Fruit fly (Drosophila melanogaster) whole organism, embryonic: ENCODE measurements around the gene fit.

Experiments used
- CG10431 ChIP-seq: fragments of 200-800 bp; sonication (Bioruptor generic); optimal IDR thresholded peaks from 3 replicates; lab custom pipeline; 2018; ENCODE audit warnings: missing biosample characterization, mild to moderate bottlenecking, missing genetic modification characterization
- CG11456 ChIP-seq: fragments of 200-800 bp; sonication (Bioruptor generic); IDR thresholded peaks from 3 replicates; pipeline ENCODE4 v1.3.6; 2022; ENCODE audit warnings: missing biosample characterization, missing genetic modification characterization
- CG12769 ChIP-seq: fragments of 200-800 bp; sonication (Bioruptor generic); optimal IDR thresholded peaks from 2 replicates; lab custom pipeline; 2019; ENCODE audit warnings: missing biosample characterization, mild to moderate bottlenecking, missing genetic modification characterization, moderate library complexity
- CG12942 ChIP-seq: fragments of 200-800 bp; sonication (Bioruptor generic); optimal IDR thresholded peaks from 3 replicates; lab custom pipeline; 2016; ENCODE audit warnings: missing biosample characterization, missing genetic modification characterization
- CG13287 ChIP-seq: fragments of 200-800 bp; sonication (Bioruptor generic); IDR thresholded peaks from 2 replicates; pipeline ENCODE4 v1.3.6; 2022; ENCODE audit warnings: missing biosample characterization, missing genetic modification characterization; ENCODE audit not compliant: partially characterized antibody
- CG13624 ChIP-seq: fragments of 200-800 bp; sonication (Bioruptor generic); optimal IDR thresholded peaks from 2 replicates; lab custom pipeline; 2016; ENCODE audit warnings: missing biosample characterization, missing genetic modification characterization
- CG14014 ChIP-seq: fragments of 200-800 bp; sonication (Bioruptor generic); IDR thresholded peaks from 2 replicates; pipeline ENCODE4 v1.3.6; 2022; ENCODE audit warnings: missing biosample characterization, missing genetic modification characterization
- CG14441 ChIP-seq: fragments of 200-800 bp; sonication (Bioruptor generic); IDR thresholded peaks from 2 replicates; pipeline ENCODE4 v1.3.6; 2022; ENCODE audit warnings: missing biosample characterization, missing genetic modification characterization
- CG1832 ChIP-seq: fragments of 200-800 bp; sonication (Bioruptor generic); optimal IDR thresholded peaks from 2 replicates; lab custom pipeline; 2017; ENCODE audit warnings: missing biosample characterization, mild to moderate bottlenecking, missing genetic modification characterization, inconsistent platforms
- CG18619 ChIP-seq: fragments of 200-800 bp; sonication (Bioruptor generic); optimal IDR thresholded peaks from 3 replicates; lab custom pipeline; 2017; ENCODE audit warnings: missing biosample characterization, mild to moderate bottlenecking, missing genetic modification characterization
- CG2120 ChIP-seq: fragments of 200-800 bp; sonication (Bioruptor generic); optimal IDR thresholded peaks from 3 replicates; lab custom pipeline; 2016; ENCODE audit warnings: missing biosample characterization, missing genetic modification characterization
- CG2678 ChIP-seq: fragments of 200-800 bp; sonication (Bioruptor generic); optimal IDR thresholded peaks from 3 replicates; lab custom pipeline; 2019; ENCODE audit warnings: missing biosample characterization, mild to moderate bottlenecking, missing genetic modification characterization, moderate library complexity
- CG2712 ChIP-seq: fragments of 200-800 bp; optimal IDR thresholded peaks from 3 replicates; lab custom pipeline; 2019; ENCODE audit warnings: missing biosample characterization, mild to moderate bottlenecking, missing genetic modification characterization, moderate library complexity
- CG31365 ChIP-seq: fragments of 200-800 bp; sonication (Bioruptor generic); optimal IDR thresholded peaks from 2 replicates; lab custom pipeline; 2018; ENCODE audit warnings: missing biosample characterization, mild to moderate bottlenecking, missing genetic modification characterization
- CG34376 ChIP-seq: fragments of 200-800 bp; sonication (Bioruptor generic); optimal IDR thresholded peaks from 2 replicates; lab custom pipeline; 2018; ENCODE audit warnings: missing biosample characterization, mild to moderate bottlenecking, missing genetic modification characterization
- CG34422 ChIP-seq: fragments of 200-800 bp; sonication (Bioruptor generic); IDR thresholded peaks from 3 replicates; pipeline ENCODE4 v1.3.6; 2022; ENCODE audit warnings: missing biosample characterization, missing genetic modification characterization
- CG43689 ChIP-seq: fragments of 200-800 bp; sonication (Bioruptor generic); IDR thresholded peaks from 2 replicates; pipeline ENCODE4 v1.3.6; 2022; ENCODE audit warnings: missing biosample characterization, missing genetic modification characterization
- CG4424 ChIP-seq: fragments of 200-800 bp; sonication (Bioruptor generic); optimal IDR thresholded peaks from 3 replicates; lab custom pipeline; 2016; ENCODE audit warnings: missing biosample characterization, missing genetic modification characterization
- CG5953 ChIP-seq: fragments of 200-800 bp; sonication (Bioruptor generic); IDR thresholded peaks from 2 replicates; pipeline ENCODE4 v1.3.6; 2022; ENCODE audit warnings: missing biosample characterization, missing genetic modification characterization
- CG7987 ChIP-seq: fragments of 200-800 bp; sonication (Bioruptor generic); optimal IDR thresholded peaks from 2 replicates; lab custom pipeline; 2018; ENCODE audit warnings: missing biosample characterization, mild to moderate bottlenecking, missing genetic modification characterization, moderate library complexity
- CG8290 ChIP-seq, 3 experiments: fragments of 200-800 bp; sonication (Bioruptor generic); optimal IDR thresholded peaks; 2 replicates each; lab custom pipeline; 2016 to 2019; ENCODE audit warnings: missing biosample characterization in 3 of 3, missing genetic modification characterization in 3 of 3, mild to moderate bottlenecking in 2 of 3, moderate library complexity in 1 of 3
- CG8359 ChIP-seq: fragments of 200-800 bp; sonication (Bioruptor generic); optimal IDR thresholded peaks from 2 replicates; lab custom pipeline; 2017; ENCODE audit warnings: missing biosample characterization, mild to moderate bottlenecking, missing genetic modification characterization, borderline replicate concordance
- CG8388 ChIP-seq: fragments of 200-800 bp; sonication (Bioruptor generic); optimal IDR thresholded peaks from 2 replicates; lab custom pipeline; 2019; ENCODE audit warnings: missing biosample characterization, mild to moderate bottlenecking, missing genetic modification characterization, moderate library complexity
- CG9609 ChIP-seq: fragments of 200-800 bp; sonication (Bioruptor generic); optimal IDR thresholded peaks from 3 replicates; lab custom pipeline; 2016; ENCODE audit warnings: missing biosample characterization, missing genetic modification characterization
- Camta ChIP-seq: fragments of 200-800 bp; sonication (Bioruptor generic); optimal IDR thresholded peaks from 2 replicates; lab custom pipeline; 2016; ENCODE audit warnings: missing biosample characterization, missing genetic modification characterization
- D19A ChIP-seq: fragments of 200-800 bp; optimal IDR thresholded peaks from 3 replicates; lab custom pipeline; 2019; ENCODE audit warnings: missing biosample characterization, mild to moderate bottlenecking, missing genetic modification characterization, moderate library complexity
- Ets97D ChIP-seq: fragments of 200-800 bp; sonication (Bioruptor generic); optimal IDR thresholded peaks from 3 replicates; lab custom pipeline; 2016; ENCODE audit warnings: missing biosample characterization, missing genetic modification characterization
- Hr51 ChIP-seq, 2 experiments: fragments of 200-800 bp; sonication (Bioruptor generic); optimal IDR thresholded peaks; 2 replicates in 1 of 2; 3 replicates in 1 of 2; lab custom pipeline; 2016 to 2018; ENCODE audit warnings: missing biosample characterization in 2 of 2, missing genetic modification characterization in 2 of 2, mild to moderate bottlenecking in 1 of 2, moderate library complexity in 1 of 2
- MTF-1 ChIP-seq: fragments of 200-800 bp; sonication (Bioruptor generic); optimal IDR thresholded peaks from 2 replicates; lab custom pipeline; 2018; ENCODE audit warnings: missing biosample characterization, mild to moderate bottlenecking, missing genetic modification characterization, borderline replicate concordance
- Nf-YA ChIP-seq: fragments of 200-800 bp; sonication (Bioruptor generic); IDR thresholded peaks from 2 replicates; pipeline ENCODE4 v1.3.6; 2022; ENCODE audit warnings: missing biosample characterization, missing genetic modification characterization
- Rfx ChIP-seq: fragments of 200-800 bp; sonication (Bioruptor generic); IDR thresholded peaks from 2 replicates; pipeline ENCODE4 v1.3.6; 2022; ENCODE audit warnings: missing biosample characterization, missing genetic modification characterization
- Sox102F ChIP-seq: fragments of 200-800 bp; sonication (Bioruptor generic); optimal IDR thresholded peaks from 2 replicates; lab custom pipeline; 2018; ENCODE audit warnings: missing biosample characterization, mild to moderate bottlenecking, missing genetic modification characterization, moderate library complexity
- amos ChIP-seq: fragments of 200-800 bp; sonication (Bioruptor generic); IDR thresholded peaks from 2 replicates; pipeline ENCODE4 v1.3.6; 2022; ENCODE audit warnings: missing biosample characterization, missing genetic modification characterization; ENCODE audit not compliant: partially characterized antibody
- bsh ChIP-seq, 2 experiments: fragments of 200-800 bp; sonication (Bioruptor generic); optimal IDR thresholded peaks; 2 replicates each; lab custom pipeline; 2017 to 2018; ENCODE audit warnings: mild to moderate bottlenecking in 2 of 2, missing biosample characterization in 2 of 2, missing genetic modification characterization in 2 of 2, moderate library complexity in 1 of 2
- btn ChIP-seq: fragments of 200-800 bp; sonication (Bioruptor generic); optimal IDR thresholded peaks from 2 replicates; lab custom pipeline; 2016; ENCODE audit warnings: missing biosample characterization, missing genetic modification characterization
- cg ChIP-seq: fragments of 200-800 bp; sonication (Bioruptor generic); optimal IDR thresholded peaks from 3 replicates; lab custom pipeline; 2019; ENCODE audit warnings: missing biosample characterization, mild to moderate bottlenecking, missing genetic modification characterization, moderate library complexity
- chm ChIP-seq: fragments of 200-800 bp; sonication (Bioruptor generic); IDR thresholded peaks from 2 replicates; pipeline ENCODE4 v1.3.6; 2022; ENCODE audit warnings: missing biosample characterization, missing genetic modification characterization
- dan ChIP-seq: fragments of 200-800 bp; sonication (Bioruptor generic); IDR thresholded peaks from 2 replicates; pipeline ENCODE4 v1.3.6; 2022; ENCODE audit warnings: missing biosample characterization, missing genetic modification characterization
- dmrt99B ChIP-seq: fragments of 200-800 bp; sonication (Bioruptor generic); optimal IDR thresholded peaks from 2 replicates; lab custom pipeline; 2018; ENCODE audit warnings: missing biosample characterization, mild to moderate bottlenecking, missing genetic modification characterization, moderate library complexity
- exex ChIP-seq: fragments of 200-800 bp; sonication (Bioruptor generic); optimal IDR thresholded peaks from 4 replicates; lab custom pipeline; 2018; ENCODE audit warnings: missing biosample characterization, mild to moderate bottlenecking, missing genetic modification characterization, moderate library complexity
- gce ChIP-seq: fragments of 200-800 bp; sonication (Bioruptor generic); IDR thresholded peaks from 3 replicates; pipeline ENCODE4 v1.3.6; 2022; ENCODE audit warnings: missing biosample characterization, missing genetic modification characterization
- grau ChIP-seq: fragments of 200-800 bp; optimal IDR thresholded peaks from 3 replicates; lab custom pipeline; 2019; ENCODE audit warnings: missing biosample characterization, mild to moderate bottlenecking, missing genetic modification characterization, moderate library complexity
- repo ChIP-seq: fragments of 200-800 bp; sonication (Bioruptor generic); optimal IDR thresholded peaks from 2 replicates; lab custom pipeline; 2016; ENCODE audit warnings: missing biosample characterization, missing genetic modification characterization
- row ChIP-seq: fragments of 200-800 bp; sonication (Bioruptor generic); IDR thresholded peaks from 3 replicates; pipeline ENCODE4 v1.3.6; 2022; ENCODE audit warnings: missing biosample characterization, missing genetic modification characterization
- scrt ChIP-seq: fragments of 200-800 bp; sonication (Bioruptor generic); optimal IDR thresholded peaks from 2 replicates; lab custom pipeline; 2018; ENCODE audit warnings: missing biosample characterization, mild to moderate bottlenecking, missing genetic modification characterization, moderate library complexity
- sens ChIP-seq: fragments of 200-800 bp; sonication (Bioruptor generic); peaks from one replicate; lab custom pipeline; 2016; ENCODE audit warnings: missing biosample characterization, missing genetic modification characterization
- sim ChIP-seq: fragments of 200-800 bp; sonication (Bioruptor generic); IDR thresholded peaks from 2 replicates; pipeline ENCODE4 v1.3.6; 2022; ENCODE audit warnings: missing biosample characterization, missing genetic modification characterization
- ssp ChIP-seq: fragments of 200-800 bp; sonication (Bioruptor generic); IDR thresholded peaks from 2 replicates; pipeline ENCODE4 v1.3.6; 2022; ENCODE audit warnings: missing biosample characterization, missing genetic modification characterization
- stc ChIP-seq: fragments of 200-800 bp; sonication (Bioruptor generic); IDR thresholded peaks from 2 replicates; pipeline ENCODE4 v1.3.6; 2022; ENCODE audit warnings: missing biosample characterization, missing genetic modification characterization
- tgo ChIP-seq: fragments of 200-800 bp; sonication (Bioruptor generic); IDR thresholded peaks from 3 replicates; pipeline ENCODE4 v1.3.6; 2022; ENCODE audit warnings: missing biosample characterization, missing genetic modification characterization
- ttk ChIP-seq: fragments of 200-800 bp; sonication (Bioruptor generic); IDR thresholded peaks from 2 replicates; pipeline ENCODE4 v2.1.2; 2022; ENCODE audit warnings: missing biosample characterization, missing genetic modification characterization
- vvl ChIP-seq: fragments of 200-800 bp; sonication (Bioruptor generic); IDR thresholded peaks from 2 replicates; pipeline ENCODE4 v1.3.6; 2022; ENCODE audit warnings: missing biosample characterization, missing genetic modification characterization

fit gene

dm6 chr3R:21836201-21836504, 48.1 kb downstream of the fit start (continued):
- TF ChIP-seq CG13624 (GFP tag; lab: Kevin White, UChicago) = no peak
- TF ChIP-seq tgo = no peak
- TF ChIP-seq bsh (GFP tag; optimal IDR thresholded peaks at IDR 0.05; lab: Kevin White, UChicago) = no peak
- no peak for TF ChIP-seq CG5953 (GFP tag; lab: Robert Waterston, UW)
- TF ChIP-seq sens (GFP tag; lab: Kevin White, UChicago) = no peak
- TF ChIP-seq CG4424 (GFP tag; lab: Kevin White, UChicago) = no peak
- no peak for TF ChIP-seq CG13287 (GFP tag; lab: Robert Waterston, UW)
- TF ChIP-seq CG14014 (GFP tag; lab: Robert Waterston, UW) = no peak
- TF ChIP-seq CG12769 (tag; lab: Kevin White, UChicago) = no peak
- no peak for TF ChIP-seq CG8388
- no peak for TF ChIP-seq ttk (GFP tag; lab: Robert Waterston, UW)
- TF ChIP-seq CG9609 (GFP tag; lab: Kevin White, UChicago) = no peak
- no peak for TF ChIP-seq cg
- TF ChIP-seq scrt = no peak
- TF ChIP-seq grau (tag; lab: Kevin White, UChicago) = peak; percentile 14
- no peak for TF ChIP-seq CG8290 (GFP tag; optimal IDR thresholded peaks at IDR 0.05; lab: Kevin White, UChicago)
- peak in 1 of 2 experiments; percentile 25 for TF ChIP-seq CG8290 (tag; optimal IDR thresholded peaks at IDR 0.05; lab: Kevin White, UChicago)
- no peak for TF ChIP-seq CG8359
- TF ChIP-seq CG2678 (tag; lab: Kevin White, UChicago) = no peak
- TF ChIP-seq Ets97D (GFP tag; lab: Kevin White, UChicago) = no peak
- TF ChIP-seq dmrt99B (tag; lab: Kevin White, UChicago) = peak; percentile 20
- TF ChIP-seq amos = no peak
- no peak for TF ChIP-seq CG11456 (GFP tag; lab: Robert Waterston, UW)
- TF ChIP-seq sim (GFP tag; lab: Robert Waterston, UW) = no peak
- peak; percentile 66 for TF ChIP-seq CG14441
- no peak for TF ChIP-seq CG34422 (GFP tag; lab: Robert Waterston, UW)
- TF ChIP-seq CG31365 (tag; lab: Kevin White, UChicago) = no peak
- 0 out of 3 replicates have a peak, but pooled peaks have one; percentile 26 for TF ChIP-seq row (GFP tag; lab: Robert Waterston, UW)
- TF ChIP-seq Hr51 (GFP tag; optimal IDR thresholded peaks at IDR 0.05; lab: Kevin White, UChicago) = peak in 1 of 2 experiments; percentile 49
- no peak for TF ChIP-seq CG7987 (GFP tag; lab: Kevin White, UChicago)
- TF ChIP-seq CG12942 (GFP tag; lab: Kevin White, UChicago) = no peak
- peak; percentile 83 for TF ChIP-seq D19A
- TF ChIP-seq Sox102F (GFP tag; lab: Kevin White, UChicago) = peak; percentile 16
- TF ChIP-seq btn (GFP tag; lab: Kevin White, UChicago) = no peak
- TF ChIP-seq CG2712 (tag; lab: Kevin White, UChicago) = no peak
- no peak for TF ChIP-seq vvl
- TF ChIP-seq CG10431 (GFP tag; lab: Kevin White, UChicago) = no peak
- TF ChIP-seq repo (GFP tag; lab: Kevin White, UChicago) = no peak
- TF ChIP-seq CG18619 = peak; percentile 6
- no peak for TF ChIP-seq Nf-YA (GFP tag; lab: Robert Waterston, UW)
- no peak for TF ChIP-seq Camta (GFP tag; lab: Kevin White, UChicago)
- no peak for TF ChIP-seq CG43689 (GFP tag; lab: Robert Waterston, UW)
- no peak for TF ChIP-seq dan (GFP tag; lab: Robert Waterston, UW)
- no peak for TF ChIP-seq gce (GFP tag; lab: Robert Waterston, UW)
- no peak for TF ChIP-seq ssp
- peak; percentile 29; the same call in 1 of the 2 replicates for TF ChIP-seq Rfx
- TF ChIP-seq CG34376 (GFP tag; lab: Kevin White, UChicago) = no peak
- no peak for TF ChIP-seq MTF-1 (GFP tag; lab: Kevin White, UChicago)
- no peak for TF ChIP-seq exex
- TF ChIP-seq stc = no peak
- no peak for TF ChIP-seq chm (GFP tag; lab: Robert Waterston, UW)
- no peak for TF ChIP-seq CG1832 (GFP tag; lab: Kevin White, UChicago)
- peak; percentile 15 for TF ChIP-seq CG2120 (GFP tag; lab: Kevin White, UChicago)
